Fruit fly (Drosophila melanogaster) S2 (cell line): Measurements from ENCODE around the gene kar.

Source experiments
- CG8478 ChIP-seq: fragments of >200 bp; optimal IDR thresholded peaks from 2 replicates; lab custom pipeline; 2018
- CTCF ChIP-seq, 2 experiments: fragments of >200 bp; optimal IDR thresholded peaks; 2 replicates each; lab custom pipeline; 2018

DNA sequence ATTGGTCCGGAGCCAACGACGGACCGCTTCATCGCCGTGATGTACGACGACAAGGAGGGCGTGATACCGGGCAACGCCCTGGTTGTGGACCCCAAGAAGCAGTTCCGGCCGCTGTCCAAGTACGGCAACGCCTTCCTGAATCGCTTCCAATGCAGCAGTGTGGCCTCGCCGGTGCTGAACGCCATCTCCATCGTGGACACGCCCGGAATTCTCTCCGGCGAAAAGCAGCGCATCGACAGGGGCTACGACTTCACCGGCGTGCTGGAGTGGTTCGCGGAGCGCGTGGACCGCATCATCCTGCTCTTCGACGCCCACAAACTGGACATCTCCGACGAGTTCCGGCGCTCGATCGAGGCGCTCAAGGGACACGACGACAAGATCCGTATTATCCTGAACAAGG is 9.2 kb upstream of the kar start:
- no peak for TF ChIP-seq CTCF (optimal IDR thresholded peaks at IDR 0.05; lab: Kevin White, UChicago)
- no peak for TF ChIP-seq CG8478 (lab: Kevin White, UChicago)
